Worm (Caenorhabditis elegans): Measurements from ENCODE around the gene W09C2.10.

Gene W09C2.10

DNA sequence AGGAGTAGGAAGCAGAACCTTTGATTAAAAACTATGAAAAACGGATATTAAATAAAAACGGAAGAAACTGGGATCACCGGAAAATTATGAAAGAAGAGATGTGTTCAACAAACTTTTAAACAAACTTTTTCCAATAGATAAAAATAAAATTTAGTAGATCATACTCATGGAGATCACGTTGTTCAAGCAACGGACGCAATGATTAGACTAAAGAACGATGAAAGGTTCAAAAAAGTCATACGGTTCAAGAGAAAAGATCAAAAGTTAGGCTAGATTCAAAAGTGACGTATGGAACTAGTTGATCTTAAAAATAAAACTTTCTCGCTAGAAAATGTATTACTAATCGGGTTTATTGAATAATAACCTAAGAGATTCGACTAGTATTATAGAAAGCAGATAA, 7.2 kb upstream of the W09C2.10 start:
- TF ChIP-seq saeg-2 (GFP tag; IDR thresholded peaks at IDR 0.05) (no peak), php-3 (GFP tag; IDR thresholded peaks at IDR 0.05) (no peak), daf-12 (tag; optimal IDR thresholded peaks at IDR 0.05) (no peak), sdz-12 (GFP tag; optimal IDR thresholded peaks at IDR 0.05) (no peak), nhr-77 (tag; optimal IDR thresholded peaks at IDR 0.05) (no peak), ztf-11 (tag; optimal IDR thresholded peaks at IDR 0.05) (no peak), dmd-6 (GFP tag; IDR thresholded peaks at IDR 0.05) (peak; percentile 8; the same call in 1 of the 2 replicates)

DNA sequence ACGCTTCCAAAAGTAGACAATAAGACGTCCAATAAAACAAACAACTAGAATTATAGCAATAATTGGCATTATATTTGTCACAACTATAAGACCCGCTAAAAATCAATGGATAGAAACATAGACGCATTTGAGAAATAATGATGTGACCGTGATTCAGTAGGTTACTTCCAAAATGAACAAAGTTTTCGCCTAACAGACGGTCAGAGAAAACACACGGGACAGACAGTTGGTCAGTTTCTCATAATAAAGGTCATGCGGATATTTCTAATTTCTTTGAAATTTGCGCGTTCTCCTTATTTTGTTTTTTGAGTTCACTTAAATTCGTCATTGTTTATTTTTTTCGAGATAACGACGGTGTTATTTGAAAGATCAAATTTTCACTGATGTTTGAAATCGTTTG, 6.7 kb upstream of the W09C2.10 start:
- no peak for TF ChIP-seq ceh-28 (tag; optimal IDR thresholded peaks at IDR 0.05)
- peak; percentile 55 for TF ChIP-seq hlh-30 (tag; optimal IDR thresholded peaks at IDR 0.05; ENCODE audit: insufficient read depth)
- TF ChIP-seq unc-62 (GFP tag; optimal IDR thresholded peaks at IDR 0.05 in 1 of 2): peak in 1 of 2 experiments; percentile 33
- TF ChIP-seq unc-62 (tag; optimal IDR thresholded peaks at IDR 0.05): no peak
- no peak for TF ChIP-seq skn-1 (tag; optimal IDR thresholded peaks at IDR 0.05)

DNA sequence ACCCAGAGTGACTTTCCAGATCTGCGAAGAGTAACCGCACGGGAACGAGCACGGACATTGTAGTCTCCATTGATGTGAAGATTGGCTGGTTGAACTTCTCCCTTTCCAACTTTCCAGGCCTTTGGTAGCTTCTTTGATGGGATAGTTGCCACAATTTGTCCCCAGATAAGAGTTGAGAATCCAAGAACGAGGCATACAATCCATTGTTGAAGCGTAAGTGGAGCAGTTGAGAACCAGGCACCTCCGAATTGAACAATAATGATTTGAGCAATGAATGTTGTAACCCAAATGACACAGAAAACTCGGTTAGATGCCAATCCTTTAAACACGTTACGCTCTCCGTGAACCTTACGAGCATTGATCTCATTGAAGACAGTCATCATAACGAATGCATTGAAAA, 2.2 kb upstream of the W09C2.10 start:
- TF ChIP-seq spr-3 (GFP tag; optimal IDR thresholded peaks at IDR 0.05): no peak
- TF ChIP-seq egl-27 (tag; optimal IDR thresholded peaks at IDR 0.05): no peak
- no peak for TF ChIP-seq ztf-7 (tag; optimal IDR thresholded peaks at IDR 0.05)
- TF ChIP-seq zfp-2 (tag; optimal IDR thresholded peaks at IDR 0.05): no peak
- peak; percentile 60 for TF ChIP-seq aha-1 (tag)
- no peak for TF ChIP-seq F49E8.2 (tag; optimal IDR thresholded peaks at IDR 0.05; ENCODE audit: borderline replicate concordance)
- no peak for TF ChIP-seq spr-1 (tag; optimal IDR thresholded peaks at IDR 0.05)

DNA sequence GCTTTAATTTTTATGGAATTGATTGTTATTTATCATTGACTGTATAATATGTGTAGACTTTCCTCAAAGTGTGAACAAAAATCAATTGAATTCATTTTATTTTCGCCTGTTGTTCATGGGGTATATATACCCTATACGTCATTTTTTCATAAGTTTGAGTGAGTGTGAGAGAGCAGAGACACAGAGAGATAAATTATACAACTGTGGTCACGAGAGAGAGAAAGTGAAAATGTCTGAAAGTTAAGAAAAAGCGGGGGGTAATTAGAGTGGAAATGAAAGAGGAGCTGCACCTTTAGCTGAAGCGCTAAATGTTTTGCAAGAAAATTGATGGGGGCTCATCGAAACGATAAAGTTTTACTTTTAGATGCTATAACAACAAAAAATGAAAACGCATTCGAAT, 952 bp upstream of the W09C2.10 start:
- TF ChIP-seq spr-3 (GFP tag; optimal IDR thresholded peaks at IDR 0.05) (no peak), ceh-62 (tag; optimal IDR thresholded peaks at IDR 0.05) (no peak), hlh-30 (tag; optimal IDR thresholded peaks at IDR 0.05; ENCODE audit: insufficient read depth) (peak; percentile 68), ceh-28 (tag; optimal IDR thresholded peaks at IDR 0.05) (no peak), hif-1 (tag; optimal IDR thresholded peaks at IDR 0.05) (peak in 1 of 2 experiments; percentile 17), ceh-32 (tag; optimal IDR thresholded peaks at IDR 0.05; ENCODE audit: poor library complexity) (no peak), hlh-11 (tag; optimal IDR thresholded peaks at IDR 0.05) (peak; percentile 27), dve-1 (tag; optimal IDR thresholded peaks at IDR 0.05; ENCODE audit: insufficient read depth) (peak; percentile 65), nhr-77 (tag; optimal IDR thresholded peaks at IDR 0.05) (peak; percentile 21), zfp-2 (tag; optimal IDR thresholded peaks at IDR 0.05) (no peak), hmg-1.1 (GFP tag; IDR thresholded peaks at IDR 0.05) (0 out of 2 replicates have a peak, but pooled peaks have one; percentile 22), mep-1 (tag; optimal IDR thresholded peaks at IDR 0.05) (peak; percentile 20), mdl-1 (tag; optimal IDR thresholded peaks at IDR 0.05) (peak in 1 of 2 experiments; percentile 25), arid-1 (GFP tag; conservative IDR thresholded peaks at IDR 0.05) (0 out of 2 replicates have a peak, but pooled peaks have one; percentile 13), dmd-8 (GFP tag; IDR thresholded peaks at IDR 0.05) (no peak), lsy-2 (tag; optimal IDR thresholded peaks at IDR 0.05) (no peak), nhr-28 (tag; optimal IDR thresholded peaks at IDR 0.05) (peak; percentile 52), dmd-6 (GFP tag; IDR thresholded peaks at IDR 0.05) (peak; percentile 42; the same call in 1 of the 2 replicates)

DNA sequence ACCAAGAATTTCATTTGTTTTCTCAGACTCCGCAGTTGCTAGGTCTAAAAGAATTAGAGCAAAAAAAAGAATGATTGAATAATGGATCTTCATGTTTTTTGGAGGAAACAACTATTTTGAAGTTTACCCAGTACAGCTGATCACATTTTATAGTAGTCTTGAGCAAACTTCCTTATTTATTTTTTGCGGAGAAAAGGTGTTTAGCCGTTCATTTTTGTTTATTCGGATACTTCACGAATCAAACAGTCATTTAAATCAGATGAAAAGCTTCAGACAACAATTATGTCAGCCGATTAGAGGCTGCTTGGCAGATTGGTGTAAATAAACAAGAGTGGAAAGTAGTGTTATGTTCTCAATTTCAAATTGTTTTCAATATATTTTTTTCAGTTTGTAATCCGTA, 602 bp downstream of the W09C2.10 start, which contains the start of gene W09C2.8:
TSS of gene W09C2.8 (minus strand) at position 101 of the 400 bp plus-strand sequence.
- TF ChIP-seq T26A8.4 (GFP tag; IDR thresholded peaks at IDR 0.05): no peak
- no peak for TF ChIP-seq lin-39 (tag; optimal IDR thresholded peaks at IDR 0.05)
- no peak for TF ChIP-seq tra-1 (GFP tag; IDR thresholded peaks at IDR 0.05)
- TF ChIP-seq lin-15B (tag; optimal IDR thresholded peaks at IDR 0.05): no peak
- TF ChIP-seq Y75B8A.6 (GFP tag; IDR thresholded peaks at IDR 0.05): no peak
- TF ChIP-seq zfp-3 (GFP tag; conservative IDR thresholded peaks at IDR 0.05): no peak
- no peak for TF ChIP-seq mes-2 (tag; optimal IDR thresholded peaks at IDR 0.05; ENCODE audit: poor library complexity, severe bottlenecking)
- TF ChIP-seq duxl-1 (tag; optimal IDR thresholded peaks at IDR 0.05; ENCODE audit: poor library complexity): no peak
- no peak for TF ChIP-seq gei-8 (GFP tag; optimal IDR thresholded peaks at IDR 0.05)
- no peak for TF ChIP-seq ceh-62 (tag; optimal IDR thresholded peaks at IDR 0.05)
- no peak for TF ChIP-seq daf-12 (tag; optimal IDR thresholded peaks at IDR 0.05)
- TF ChIP-seq dmd-9 (GFP tag; IDR thresholded peaks at IDR 0.05): no peak
- no peak for TF ChIP-seq ZK337.2 (GFP tag; IDR thresholded peaks at IDR 0.05)
- no peak for TF ChIP-seq F26F4.8 (GFP tag; conservative IDR thresholded peaks at IDR 0.05)
- TF ChIP-seq aha-1 (tag): no peak
- TF ChIP-seq dpl-1 (GFP tag; optimal IDR thresholded peaks at IDR 0.05): no peak
- no peak for TF ChIP-seq nhr-11 (tag; optimal IDR thresholded peaks at IDR 0.05)
